Fruit fly (Drosophila melanogaster): ENCODE measurements around the gene yip7.

Gene yip7

dm6 chr3L:6054803-6055202, 19.8 kb downstream of the yip7 start, which contains the start of gene tant (continued):
- no peak for TF ChIP-seq emc (GFP tag; optimal IDR thresholded peaks at IDR 0.05)
- no peak for TF ChIP-seq Atf6 (GFP tag; IDR thresholded peaks at IDR 0.05)
- peak in 1 of 2 experiments; percentile 8 for TF ChIP-seq Pdp1 (GFP tag; optimal IDR thresholded peaks at IDR 0.05)
- TF ChIP-seq jumu (GFP tag; optimal IDR thresholded peaks at IDR 0.05): peak; percentile 30
- TF ChIP-seq Doc2 (GFP tag; IDR thresholded peaks at IDR 0.05): no peak
- TF ChIP-seq Eip74EF (GFP tag; optimal IDR thresholded peaks at IDR 0.05): no peak
- TF ChIP-seq CG12219 (GFP tag; optimal IDR thresholded peaks at IDR 0.05): no peak
- peak; percentile 94 for TF ChIP-seq CG3995 (GFP tag; optimal IDR thresholded peaks at IDR 0.05)
- TF ChIP-seq ind (GFP tag; optimal IDR thresholded peaks at IDR 0.05): no peak
- no peak for TF ChIP-seq CG32532 (GFP tag; IDR thresholded peaks at IDR 0.05)
- TF ChIP-seq CG6791 (GFP tag; IDR thresholded peaks at IDR 0.05; ENCODE audit: partially characterized antibody): peak; percentile 90
- TF ChIP-seq insv (GFP tag; optimal IDR thresholded peaks at IDR 0.05): no peak
- TF ChIP-seq corto (GFP tag; optimal IDR thresholded peaks at IDR 0.05): no peak
- TF ChIP-seq zf30C (GFP tag; optimal IDR thresholded peaks at IDR 0.05): no peak
- TF ChIP-seq CG3407 (GFP tag; optimal IDR thresholded peaks at IDR 0.05): no peak
- TF ChIP-seq CG11696 (GFP tag; IDR thresholded peaks at IDR 0.05): no peak
- no peak for TF ChIP-seq CG15269 (tag; optimal IDR thresholded peaks at IDR 0.05)
- TF ChIP-seq CG3163 (GFP tag; optimal IDR thresholded peaks at IDR 0.05): no peak
- TF ChIP-seq ac (GFP tag; optimal IDR thresholded peaks at IDR 0.05): no peak
- no peak for TF ChIP-seq sqz (GFP tag; optimal IDR thresholded peaks at IDR 0.05)
- no peak for TF ChIP-seq Nf-YA (GFP tag; IDR thresholded peaks at IDR 0.05)
- TF ChIP-seq bab2 (GFP tag; optimal IDR thresholded peaks at IDR 0.05): no peak
- no peak for TF ChIP-seq ttk (GFP tag; IDR thresholded peaks at IDR 0.05)
- TF ChIP-seq CG2678 (tag; optimal IDR thresholded peaks at IDR 0.05): no peak
- peak; percentile 85 for TF ChIP-seq bbx (GFP tag; IDR thresholded peaks at IDR 0.05; ENCODE audit: partially characterized antibody)
- no peak for TF ChIP-seq CG17568 (GFP tag; optimal IDR thresholded peaks at IDR 0.05)
- peak; percentile 100 for TF ChIP-seq Myb (GFP tag; optimal IDR thresholded peaks at IDR 0.05)
- TF ChIP-seq B-H1 (GFP tag; IDR thresholded peaks at IDR 0.05): no peak
- no peak for TF ChIP-seq CG7556 (GFP tag; optimal IDR thresholded peaks at IDR 0.05)
- TF ChIP-seq Ets65A (GFP tag): peak; percentile 96
- no peak for TF ChIP-seq CG7271 (tag; optimal IDR thresholded peaks at IDR 0.05)
- TF ChIP-seq Sry-β (GFP tag; optimal IDR thresholded peaks at IDR 0.05): no peak
- TF ChIP-seq CG12299 (tag; optimal IDR thresholded peaks at IDR 0.05): no peak
- no peak for TF ChIP-seq HLHmδ (GFP tag; optimal IDR thresholded peaks at IDR 0.05)
- no peak for TF ChIP-seq CG31388 (GFP tag; optimal IDR thresholded peaks at IDR 0.05)
- peak; percentile 58 for TF ChIP-seq stwl (tag; optimal IDR thresholded peaks at IDR 0.05)
- no peak for TF ChIP-seq Ptx1 (GFP tag; IDR thresholded peaks at IDR 0.05)
- TF ChIP-seq mam (GFP tag; optimal IDR thresholded peaks at IDR 0.05): peak; percentile 13
- TF ChIP-seq CG4328 (GFP tag; optimal IDR thresholded peaks at IDR 0.05): no peak
- peak; percentile 88 for TF ChIP-seq Ets97D (GFP tag; optimal IDR thresholded peaks at IDR 0.05)
- no peak for TF ChIP-seq Hand (GFP tag; optimal IDR thresholded peaks at IDR 0.05)
- no peak for TF ChIP-seq CG1647 (GFP tag; optimal IDR thresholded peaks at IDR 0.05)
- TF ChIP-seq CG8281 (tag; optimal IDR thresholded peaks at IDR 0.05): no peak
- TF ChIP-seq Nf-YC (tag; optimal IDR thresholded peaks at IDR 0.05): peak; percentile 95
- TF ChIP-seq CG8359 (GFP tag; optimal IDR thresholded peaks at IDR 0.05; ENCODE audit: borderline replicate concordance): no peak
- no peak for TF ChIP-seq chm (GFP tag; IDR thresholded peaks at IDR 0.05)
- peak; percentile 6 for TF ChIP-seq Max (GFP tag; optimal IDR thresholded peaks at IDR 0.05)
- TF ChIP-seq pnt (GFP tag; optimal IDR thresholded peaks at IDR 0.05): no peak
- no peak for TF ChIP-seq Lim3 (GFP tag; IDR thresholded peaks at IDR 0.05)
- TF ChIP-seq da (GFP tag; optimal IDR thresholded peaks at IDR 0.05): no peak
- TF ChIP-seq CG17361 (GFP tag; IDR thresholded peaks at IDR 0.05): peak; percentile 57; the same call in 2 of the 3 replicates
- TF ChIP-seq CG2199 (GFP tag; IDR thresholded peaks at IDR 0.05): no peak
